Fruit fly (Drosophila melanogaster): ENCODE data around the gene CG14624.
A peak's percentile ranks its signal among the peaks of the same experiment; 100 is the strongest.

CG14624 gene

DNA sequence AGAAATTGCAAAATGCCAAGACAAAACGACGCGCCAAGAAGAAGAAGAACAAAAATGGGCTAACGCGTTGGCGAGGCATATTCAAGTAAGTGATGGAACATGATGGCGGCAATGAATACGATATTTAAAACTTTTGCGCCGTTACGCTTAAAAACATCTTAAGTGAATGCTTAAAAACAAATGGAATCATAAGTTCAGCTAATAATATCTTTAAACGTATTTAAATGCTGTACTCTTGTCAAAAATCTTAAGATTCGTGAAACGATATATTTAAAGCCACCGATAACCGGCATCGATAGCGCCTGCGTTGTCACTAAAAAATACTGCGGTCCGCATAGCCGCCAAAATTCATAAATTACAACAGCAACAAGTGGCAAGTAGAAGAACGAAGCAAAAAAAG, 33.3 kb downstream of the CG14624 start, which contains the start of gene CG11403 (continued):
- TF ChIP-seq CG17361 (GFP tag; IDR thresholded peaks at IDR 0.05) = peak; percentile 49; the same call in 2 of the 3 replicates
- TF ChIP-seq CG3281 (GFP tag; optimal IDR thresholded peaks at IDR 0.05) = no peak
- peak; percentile 61 for TF ChIP-seq Dref (GFP tag; IDR thresholded peaks at IDR 0.05)
- peak; percentile 44; the same call in 1 of the 2 replicates for TF ChIP-seq nerfin-2 (GFP tag; IDR thresholded peaks at IDR 0.05; ENCODE audit: partially characterized antibody)
- peak; percentile 97 for TF ChIP-seq E2f2 (GFP tag; IDR thresholded peaks at IDR 0.05)
- peak; percentile 65 for TF ChIP-seq pzg (GFP tag; optimal IDR thresholded peaks at IDR 0.05)
- no peak for TF ChIP-seq unpg (GFP tag; optimal IDR thresholded peaks at IDR 0.05)
- peak; percentile 94 for TF ChIP-seq Dp (GFP tag; optimal IDR thresholded peaks at IDR 0.05)
- peak; percentile 29 for TF ChIP-seq Lhr (GFP tag; optimal IDR thresholded peaks at IDR 0.05)
- no peak for TF ChIP-seq grn (GFP tag; optimal IDR thresholded peaks at IDR 0.05)
- no peak for TF ChIP-seq B-H2 (GFP tag; optimal IDR thresholded peaks at IDR 0.05)
- TF ChIP-seq lola (GFP tag; optimal IDR thresholded peaks at IDR 0.05) = peak in 1 of 3 experiments; percentile 13
- peak; percentile 62 for TF ChIP-seq CTCF (GFP tag; optimal IDR thresholded peaks at IDR 0.05)
- TF ChIP-seq CG8388 (GFP tag; optimal IDR thresholded peaks at IDR 0.05) = no peak
- peak; percentile 12 for TF ChIP-seq CG8290 (GFP tag; optimal IDR thresholded peaks at IDR 0.05)
- no peak for TF ChIP-seq CG8290 (tag; optimal IDR thresholded peaks at IDR 0.05)
- TF ChIP-seq cas (GFP tag; IDR thresholded peaks at IDR 0.05) = no peak
- TF ChIP-seq sisA (GFP tag; IDR thresholded peaks at IDR 0.05) = no peak
- TF ChIP-seq CG13624 (GFP tag; optimal IDR thresholded peaks at IDR 0.05) = peak; percentile 43
- TF ChIP-seq hbn (GFP tag; IDR thresholded peaks at IDR 0.05; ENCODE audit: partially characterized antibody) = peak; percentile 85
- no peak for TF ChIP-seq CG17802 (tag; optimal IDR thresholded peaks at IDR 0.05)
- peak; percentile 64 for TF ChIP-seq Bgb (GFP tag; IDR thresholded peaks at IDR 0.05; ENCODE audit: partially characterized antibody)
- peak; percentile 60 for TF ChIP-seq row (GFP tag; IDR thresholded peaks at IDR 0.05)
- no peak for TF ChIP-seq zf30C (GFP tag; optimal IDR thresholded peaks at IDR 0.05)
- peak; percentile 83 for TF ChIP-seq phol (tag; optimal IDR thresholded peaks at IDR 0.05)
- TF ChIP-seq CG10147 (GFP tag; optimal IDR thresholded peaks at IDR 0.05) = peak; percentile 13
- TF ChIP-seq sr (GFP tag; IDR thresholded peaks at IDR 0.05) = no peak
- TF ChIP-seq CG18476 (GFP tag; optimal IDR thresholded peaks at IDR 0.05) = no peak
- no peak for TF ChIP-seq CG17568 (GFP tag; optimal IDR thresholded peaks at IDR 0.05)
- no peak for TF ChIP-seq onecut (GFP tag; IDR thresholded peaks at IDR 0.05)
- peak; percentile 23 for TF ChIP-seq vfl (GFP tag; optimal IDR thresholded peaks at IDR 0.05)
- peak; percentile 27 for TF ChIP-seq CG11504 (tag; optimal IDR thresholded peaks at IDR 0.05)
- peak in 1 of 2 experiments; percentile 37 for TF ChIP-seq Hr51 (GFP tag; optimal IDR thresholded peaks at IDR 0.05)

DNA sequence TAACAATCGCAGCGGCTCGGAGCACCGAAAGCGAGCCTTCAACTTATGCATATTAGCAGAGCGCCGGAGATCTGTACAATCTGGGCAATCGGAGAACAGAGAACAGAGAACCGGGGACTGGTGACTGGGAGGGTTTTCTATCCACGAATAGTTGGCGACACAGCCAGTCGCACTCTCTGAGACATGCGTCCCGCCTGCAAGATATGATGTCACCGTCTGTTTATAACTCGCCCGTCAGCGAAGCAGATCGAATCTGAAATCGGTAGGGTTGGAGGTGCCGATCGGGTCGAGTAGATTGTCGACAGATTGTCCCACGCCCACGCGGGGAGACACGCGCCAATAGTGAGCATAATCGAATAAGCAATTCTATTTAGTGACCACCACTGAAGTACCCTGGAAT, 35.5 kb downstream of the CG14624 start:
- 0 out of 3 replicates have a peak, but pooled peaks have one; percentile 21 for TF ChIP-seq sr (GFP tag; IDR thresholded peaks at IDR 0.05)
- peak; percentile 53; the same call in 1 of the 4 replicates for TF ChIP-seq chinmo (GFP tag; IDR thresholded peaks at IDR 0.05; ENCODE audit: partially characterized antibody)
- TF ChIP-seq al (GFP tag; IDR thresholded peaks at IDR 0.05) = no peak
- no peak for TF ChIP-seq row (GFP tag; IDR thresholded peaks at IDR 0.05)
- peak; percentile 7 for TF ChIP-seq grn (GFP tag; optimal IDR thresholded peaks at IDR 0.05)
- TF ChIP-seq Atf3 (GFP tag; optimal IDR thresholded peaks at IDR 0.05) = peak; percentile 53
- peak; percentile 75 for TF ChIP-seq Ets65A (GFP tag)
- TF ChIP-seq TFAM (GFP tag; optimal IDR thresholded peaks at IDR 0.05) = no peak
- TF ChIP-seq Dbx (GFP tag; IDR thresholded peaks at IDR 0.05) = 0 out of 3 replicates have a peak, but pooled peaks have one; percentile 6
- no peak for TF ChIP-seq hkb (optimal IDR thresholded peaks at IDR 0.05)
- no peak for TF ChIP-seq hkb (GFP tag; IDR thresholded peaks at IDR 0.05)
